Worm (Caenorhabditis elegans) whole organism, mixed stage, embryonic: ENCODE results near the gene C47A4.1.

Experiments used
- ceh-39 ChIP-seq: fragments of 150-350 bp; optimal IDR thresholded peaks from 2 replicates; lab custom pipeline; 2014; ENCODE audit warnings: missing biosample characterization, missing genetic modification characterization
- elt-3 ChIP-seq: fragments of 150-350 bp; optimal IDR thresholded peaks from 2 replicates; lab custom pipeline; 2014; ENCODE audit warnings: missing biosample characterization, missing genetic modification characterization
- ham-2 ChIP-seq: fragments of 200-800 bp; sonication (Bioruptor generic); optimal IDR thresholded peaks from 2 replicates; lab custom pipeline; 2018; ENCODE audit warnings: mild to moderate bottlenecking, missing genetic modification characterization, missing compliant biosample characterization
- lin-13 ChIP-seq: fragments of 150-350 bp; optimal IDR thresholded peaks from 2 replicates; lab custom pipeline; 2014; ENCODE audit warnings: missing biosample characterization, missing genetic modification characterization
- mep-1 ChIP-seq: fragments of 150-350 bp; optimal IDR thresholded peaks from 2 replicates; lab custom pipeline; 2017; ENCODE audit warnings: missing biosample characterization, missing genetic modification reagents, missing genetic modification characterization, inconsistent platforms
- nhr-12 ChIP-seq: fragments of 150-350 bp; optimal IDR thresholded peaks from 2 replicates; lab custom pipeline; 2014; ENCODE audit warnings: missing biosample characterization, missing genetic modification characterization
- nhr-237 ChIP-seq: fragments of 150-350 bp; optimal IDR thresholded peaks from 2 replicates; lab custom pipeline; 2014; ENCODE audit warnings: missing biosample characterization, missing genetic modification characterization
- nhr-76 ChIP-seq: sonication (generic microtip); optimal IDR thresholded peaks from 2 replicates; lab custom pipeline; 2017; ENCODE audit warnings: missing biosample characterization, missing genetic modification characterization
- pha-4 ChIP-seq: fragments of 150-350 bp; optimal IDR thresholded peaks from 2 replicates; lab custom pipeline; 2018; ENCODE audit warnings: missing biosample characterization, missing genetic modification reagents, missing genetic modification characterization
- sptf-1 ChIP-seq: sonication (generic microtip); optimal IDR thresholded peaks from 2 replicates; lab custom pipeline; 2017; ENCODE audit warnings: mild to moderate bottlenecking, missing genetic modification characterization, moderate library complexity, missing compliant biosample characterization
- unc-39 ChIP-seq: fragments of 150-350 bp; optimal IDR thresholded peaks from 2 replicates; lab custom pipeline; 2014; ENCODE audit warnings: missing biosample characterization, missing genetic modification characterization
- unc-62 ChIP-seq: fragments of 150-350 bp; optimal IDR thresholded peaks from 2 replicates; lab custom pipeline; 2014; ENCODE audit warnings: missing biosample characterization, missing genetic modification reagents, missing genetic modification characterization
- ztf-11 ChIP-seq: fragments of 150-350 bp; optimal IDR thresholded peaks from 2 replicates; lab custom pipeline; 2014; ENCODE audit warnings: missing biosample characterization, missing genetic modification characterization

ce11 chrIV:13716735-13717134 is 556 bp upstream of the C47A4.1 start:
- peak; percentile 99 for TF ChIP-seq unc-62 (GFP tag; lab: Kevin White, UChicago)
- no peak for TF ChIP-seq unc-39
- no peak for TF ChIP-seq nhr-237 (tag; lab: Kevin White, UChicago)
- TF ChIP-seq pha-4 (tag; lab: Kevin White, UChicago) = no peak
- TF ChIP-seq mep-1 = no peak
- TF ChIP-seq ztf-11 (tag; lab: Kevin White, UChicago) = no peak
- TF ChIP-seq lin-13 (tag; lab: Kevin White, UChicago) = no peak
- no peak for TF ChIP-seq sptf-1
- TF ChIP-seq nhr-76 (tag; lab: Kevin White, UChicago) = no peak
- TF ChIP-seq ham-2 (GFP tag; lab: Kevin White, UChicago) = no peak
- no peak for TF ChIP-seq elt-3
- no peak for TF ChIP-seq nhr-12 (tag; lab: Kevin White, UChicago)
- no peak for TF ChIP-seq ceh-39
